Worm (Caenorhabditis elegans) whole organism, early embryonic: ENCODE measurements around the gene aex-3.
A peak's percentile ranks its signal among the peaks of the same experiment; 100 is the strongest.

Source experiments
- B0310.2 ChIP-seq: sonication (generic microtip); optimal IDR thresholded peaks from 2 replicates; lab custom pipeline; 2016; ENCODE audit warnings: mild to moderate bottlenecking, missing genetic modification characterization, missing compliant biosample characterization
- F13C5.2 ChIP-seq: sonication (generic microtip); optimal IDR thresholded peaks from 2 replicates; lab custom pipeline; 2017; ENCODE audit warnings: mild to moderate bottlenecking, missing genetic modification characterization, inconsistent platforms, missing compliant biosample characterization
- aly-1 ChIP-seq: sonication (generic microtip); optimal IDR thresholded peaks from 2 replicates; lab custom pipeline; 2016; ENCODE audit warnings: missing genetic modification characterization, missing compliant biosample characterization
- ama-1 ChIP-seq: fragments of 150-350 bp; optimal IDR thresholded peaks from 2 replicates; lab custom pipeline; 2014
- ceh-13 ChIP-seq: fragments of 200-800 bp; sonication (Bioruptor generic); optimal IDR thresholded peaks from 2 replicates; lab custom pipeline; 2018; ENCODE audit warnings: mild to moderate bottlenecking, missing genetic modification characterization, missing compliant biosample characterization
- ceh-36 ChIP-seq: sonication (generic microtip); optimal IDR thresholded peaks from 2 replicates; lab custom pipeline; 2016; ENCODE audit warnings: missing genetic modification characterization, inconsistent platforms, missing compliant biosample characterization
- ets-7 ChIP-seq: sonication (generic microtip); optimal IDR thresholded peaks from 2 replicates; lab custom pipeline; 2016; ENCODE audit warnings: missing genotype, missing genetic modification characterization, missing compliant biosample characterization
- flt-1 ChIP-seq: fragments of 200-800 bp; sonication (Bioruptor generic); IDR thresholded peaks from 2 replicates; pipeline ENCODE4 v1.3.6; 2022; ENCODE audit warnings: missing genetic modification characterization, missing compliant biosample characterization
- hmbx-1 ChIP-seq: sonication (generic microtip); optimal IDR thresholded peaks from 2 replicates; lab custom pipeline; 2016; ENCODE audit warnings: mild to moderate bottlenecking, missing genetic modification characterization, missing compliant biosample characterization
- hmg-4 ChIP-seq: fragments of 200-800 bp; sonication (Bioruptor generic); optimal IDR thresholded peaks from 2 replicates; lab custom pipeline; 2018; ENCODE audit warnings: mild to moderate bottlenecking, missing genetic modification characterization, missing compliant biosample characterization
- hnd-1 ChIP-seq: sonication (generic microtip); optimal IDR thresholded peaks from 2 replicates; lab custom pipeline; 2016; ENCODE audit warnings: missing genetic modification characterization, missing compliant biosample characterization
- pes-1 ChIP-seq: fragments of 200-800 bp; sonication (Bioruptor generic); IDR thresholded peaks from 2 replicates; pipeline ENCODE4 v1.3.6; 2022; ENCODE audit warnings: missing genetic modification reagents, missing genetic modification characterization, missing compliant biosample characterization
- scrt-1 ChIP-seq: fragments of 200-800 bp; sonication (Bioruptor generic); IDR thresholded peaks from 2 replicates; pipeline ENCODE4 v1.3.6; 2022; ENCODE audit warnings: missing genetic modification characterization, missing compliant biosample characterization
- sea-1 ChIP-seq: fragments of 200-800 bp; sonication (Bioruptor generic); conservative IDR thresholded peaks from 2 replicates; pipeline ENCODE4 v1.3.6; 2022; ENCODE audit warnings: missing genetic modification characterization, missing compliant biosample characterization
- tbx-11 ChIP-seq: fragments of 200-800 bp; sonication (Bioruptor generic); IDR thresholded peaks from 2 replicates; pipeline ENCODE4 v1.3.6; 2022; ENCODE audit warnings: missing genetic modification characterization, missing compliant biosample characterization
- tbx-37 ChIP-seq: fragments of 200-800 bp; sonication (Bioruptor generic); conservative IDR thresholded peaks from 2 replicates; pipeline ENCODE4 v1.3.6; 2022; ENCODE audit warnings: missing genetic modification reagents, missing genetic modification characterization, missing compliant biosample characterization
- tra-4 ChIP-seq: sonication (generic microtip); optimal IDR thresholded peaks from 2 replicates; lab custom pipeline; 2017; ENCODE audit warnings: missing genetic modification characterization, missing compliant biosample characterization

The aex-3 gene

DNA sequence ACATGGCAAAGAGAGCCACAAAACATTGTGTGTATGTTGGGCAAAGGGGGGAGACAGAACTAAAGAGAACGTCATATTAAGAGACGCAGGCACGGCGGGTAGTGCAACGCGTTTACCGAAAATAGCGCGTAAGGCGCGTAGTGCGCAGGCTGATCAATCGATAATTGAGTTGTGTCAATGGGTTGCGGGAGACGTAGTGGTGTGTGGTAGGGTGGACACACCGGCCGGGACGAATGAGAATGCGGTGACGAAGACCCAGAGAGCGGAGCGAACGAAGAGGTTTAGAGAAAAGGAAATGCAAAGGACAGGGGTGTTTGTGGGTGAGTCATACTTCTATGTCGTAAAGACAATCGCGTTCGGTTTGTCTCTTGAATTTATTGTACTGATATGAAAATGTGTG, 31.8 kb downstream of the aex-3 start:
- TF ChIP-seq tbx-11 (GFP tag; lab: Robert Waterston, UW): no peak
- TF ChIP-seq ceh-13 (GFP tag; lab: Kevin White, UChicago): no peak
- peak; percentile 52 for TF ChIP-seq aly-1 (tag; lab: Kevin White, UChicago)
- TF ChIP-seq hnd-1 (tag; lab: Kevin White, UChicago): no peak
- no peak for TF ChIP-seq hmg-4 (GFP tag; lab: Kevin White, UChicago)
- no peak for TF ChIP-seq ama-1 (lab: Kevin White, UChicago)
- peak; percentile 41 for TF ChIP-seq F13C5.2 (tag; lab: Kevin White, UChicago)
- no peak for TF ChIP-seq ets-7 (tag; lab: Kevin White, UChicago)
- TF ChIP-seq scrt-1 (GFP tag; lab: Robert Waterston, UW): no peak
- TF ChIP-seq B0310.2 (tag; lab: Kevin White, UChicago): no peak
- no peak for TF ChIP-seq pes-1
- no peak for TF ChIP-seq flt-1 (GFP tag; lab: Robert Waterston, UW)
- TF ChIP-seq ceh-36 (tag; lab: Kevin White, UChicago): peak; percentile 26

ce11 chrX:726295-726694, 33.2 kb downstream of the aex-3 start:
- TF ChIP-seq ama-1 (lab: Kevin White, UChicago) (no peak), flt-1 (GFP tag; lab: Robert Waterston, UW) (no peak), B0310.2 (tag; lab: Kevin White, UChicago) (no peak), tbx-37 (no peak), ets-7 (tag; lab: Kevin White, UChicago) (no peak), hnd-1 (tag; lab: Kevin White, UChicago) (no peak), ceh-13 (GFP tag; lab: Kevin White, UChicago) (no peak), scrt-1 (GFP tag; lab: Robert Waterston, UW) (no peak)

DNA sequence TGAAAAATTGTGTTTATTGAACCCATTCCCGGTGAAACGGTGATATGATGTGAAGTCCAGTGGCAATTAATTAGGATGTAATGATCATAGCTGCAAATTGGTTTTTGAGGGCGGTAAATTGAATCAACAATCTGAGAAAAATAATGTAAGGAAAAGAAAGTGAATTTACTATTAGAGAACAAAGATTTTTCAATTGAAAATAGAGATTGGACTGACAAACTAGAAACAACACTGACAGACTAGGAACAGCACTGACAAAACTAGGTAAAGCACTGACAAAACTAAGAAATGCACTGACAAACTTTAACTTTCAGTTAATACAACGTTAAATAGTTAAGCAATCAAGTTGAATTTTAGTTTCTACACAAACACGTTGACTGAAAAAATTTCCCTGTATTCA, 33.7 kb downstream of the aex-3 start, which contains the start of gene sli-1:
sli-1 (minus strand) TSS at position 101 of the 400 bp plus-strand sequence.
- TF ChIP-seq scrt-1 (GFP tag; lab: Robert Waterston, UW): no peak
- TF ChIP-seq flt-1 (GFP tag; lab: Robert Waterston, UW): no peak
- no peak for TF ChIP-seq hmbx-1 (tag; lab: Kevin White, UChicago)
- TF ChIP-seq B0310.2 (tag; lab: Kevin White, UChicago): no peak
- TF ChIP-seq ceh-13 (GFP tag; lab: Kevin White, UChicago): no peak
- no peak for TF ChIP-seq pes-1
- no peak for TF ChIP-seq aly-1 (tag; lab: Kevin White, UChicago)
- no peak for TF ChIP-seq hnd-1 (tag; lab: Kevin White, UChicago)
- no peak for TF ChIP-seq tra-4 (tag; lab: Kevin White, UChicago)
- TF ChIP-seq tbx-11 (GFP tag; lab: Robert Waterston, UW): no peak

DNA sequence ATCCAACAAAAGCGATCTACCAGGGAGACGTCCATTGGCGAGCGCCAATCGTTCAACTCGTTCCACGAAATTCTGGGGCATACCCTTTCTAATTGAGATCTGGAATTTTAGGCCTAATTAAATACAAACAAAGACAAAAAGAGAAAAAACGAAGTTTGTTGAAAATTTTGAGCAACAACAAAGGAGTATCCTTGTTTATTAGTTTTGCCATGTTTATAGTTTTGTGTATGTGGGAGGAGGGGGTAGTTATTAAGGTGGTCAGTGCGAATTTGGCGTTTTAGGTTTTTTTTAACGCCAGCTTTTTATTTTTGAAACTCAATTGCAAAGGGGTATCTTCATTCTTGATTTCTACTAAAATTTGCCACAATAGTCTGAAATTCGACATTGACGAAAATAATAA, 45.1 kb downstream of the aex-3 start, which contains the start of gene irk-2:
irk-2 (minus strand) TSS at position 101 of the 400 bp plus-strand sequence.
- TF ChIP-seq sea-1 (GFP tag; lab: Robert Waterston, UW): no peak
- TF ChIP-seq ets-7 (tag; lab: Kevin White, UChicago): no peak
- TF ChIP-seq F13C5.2 (tag; lab: Kevin White, UChicago): no peak
- no peak for TF ChIP-seq tra-4 (tag; lab: Kevin White, UChicago)
- TF ChIP-seq hnd-1 (tag; lab: Kevin White, UChicago): no peak
- no peak for TF ChIP-seq scrt-1 (GFP tag; lab: Robert Waterston, UW)
- TF ChIP-seq flt-1 (GFP tag; lab: Robert Waterston, UW): no peak
- no peak for TF ChIP-seq tbx-11 (GFP tag; lab: Robert Waterston, UW)
- no peak for TF ChIP-seq hmg-4 (GFP tag; lab: Kevin White, UChicago)

- TF ChIP-seq ama-1 (lab: Kevin White, UChicago) (no peak), tbx-37 (no peak), hmg-4 (GFP tag; lab: Kevin White, UChicago) (no peak), tbx-11 (GFP tag; lab: Robert Waterston, UW) (no peak), B0310.2 (tag; lab: Kevin White, UChicago) (no peak), ceh-36 (tag; lab: Kevin White, UChicago) (no peak), ceh-13 (GFP tag; lab: Kevin White, UChicago) (no peak), pes-1 (no peak), aly-1 (tag; lab: Kevin White, UChicago) (no peak), tra-4 (tag; lab: Kevin White, UChicago) (no peak), hnd-1 (tag; lab: Kevin White, UChicago) (no peak), F13C5.2 (tag; lab: Kevin White, UChicago) (no peak), ets-7 (tag; lab: Kevin White, UChicago) (no peak)
These were observed 53.0 kb downstream of the aex-3 start, which contains the start of gene M02A10.1 for ce11 chrX:706490-706889. Gene M02A10.1 (plus strand): TSS chrX:706790.
